Fruit fly (Drosophila melanogaster) whole organism, embryonic: Measurements from ENCODE around the gene CG6843.

ENCODE experiments used
- Aef1 ChIP-seq: fragments of 200-800 bp; sonication (Bioruptor generic); IDR thresholded peaks from 3 replicates; pipeline ENCODE4 v1.3.6; 2022; ENCODE audit warnings: missing biosample characterization, missing genetic modification characterization
- Atf-2 ChIP-seq: fragments of 200-800 bp; sonication (Bioruptor generic); optimal IDR thresholded peaks from 2 replicates; lab custom pipeline; 2016; ENCODE audit warnings: missing biosample characterization, missing genetic modification characterization
- CG10147 ChIP-seq: fragments of 200-800 bp; sonication (Bioruptor generic); optimal IDR thresholded peaks from 2 replicates; lab custom pipeline; 2019; ENCODE audit warnings: missing biosample characterization, mild to moderate bottlenecking, missing genetic modification characterization, moderate library complexity
- CG10366 ChIP-seq: fragments of 200-800 bp; sonication (Bioruptor generic); IDR thresholded peaks from 2 replicates; pipeline ENCODE4 v1.3.6; 2022; ENCODE audit warnings: missing biosample characterization, missing genetic modification characterization
- CG11093 ChIP-seq: fragments of 200-800 bp; sonication (Bioruptor generic); IDR thresholded peaks from 3 replicates; pipeline ENCODE4 v1.3.6; 2022; ENCODE audit warnings: missing biosample characterization, missing genetic modification characterization
- CG11504 ChIP-seq: fragments of 200-800 bp; sonication (Bioruptor generic); optimal IDR thresholded peaks from 3 replicates; lab custom pipeline; 2019; ENCODE audit warnings: missing biosample characterization, mild to moderate bottlenecking, missing genetic modification characterization, moderate library complexity
- CG13775 ChIP-seq: fragments of 200-800 bp; sonication (Bioruptor generic); optimal IDR thresholded peaks from 3 replicates; lab custom pipeline; 2017; ENCODE audit warnings: missing biosample characterization, mild to moderate bottlenecking, missing genetic modification characterization
- CG14667 ChIP-seq: fragments of 200-800 bp; sonication (Bioruptor generic); IDR thresholded peaks from 2 replicates; pipeline ENCODE4 v1.3.6; 2022; ENCODE audit warnings: missing biosample characterization, missing genetic modification characterization
- CG15479 ChIP-seq: fragments of 200-800 bp; sonication (Bioruptor generic); optimal IDR thresholded peaks from 3 replicates; lab custom pipeline; 2019; ENCODE audit warnings: missing biosample characterization, mild to moderate bottlenecking, missing genetic modification characterization, moderate library complexity
- CG15696 ChIP-seq: fragments of 200-800 bp; sonication (Bioruptor generic); optimal IDR thresholded peaks from 2 replicates; lab custom pipeline; 2019; ENCODE audit warnings: missing biosample characterization, mild to moderate bottlenecking, missing genetic modification characterization, moderate library complexity
- CG1603 ChIP-seq: fragments of 200-800 bp; sonication (Bioruptor generic); optimal IDR thresholded peaks from 2 replicates; lab custom pipeline; 2019; ENCODE audit warnings: missing biosample characterization, mild to moderate bottlenecking, missing genetic modification characterization, moderate library complexity
- CG18599 ChIP-seq: fragments of 200-800 bp; sonication (Bioruptor generic); optimal IDR thresholded peaks from 3 replicates; lab custom pipeline; 2017; ENCODE audit warnings: missing biosample characterization, missing genetic modification characterization, mild to moderate bottlenecking, moderate library complexity, missing genetic modification reagents
- CG2116 ChIP-seq: fragments of 200-800 bp; sonication (Bioruptor generic); optimal IDR thresholded peaks from 3 replicates; lab custom pipeline; 2018; ENCODE audit warnings: missing biosample characterization, mild to moderate bottlenecking, missing genetic modification characterization
- CG2202 ChIP-seq: fragments of 200-800 bp; sonication (Bioruptor generic); optimal IDR thresholded peaks from 2 replicates; lab custom pipeline; 2018; ENCODE audit warnings: missing biosample characterization, mild to moderate bottlenecking, missing genetic modification characterization
- CG4404 ChIP-seq: fragments of 200-800 bp; sonication (Bioruptor generic); IDR thresholded peaks from 2 replicates; pipeline ENCODE4 v1.3.6; 2022; ENCODE audit warnings: missing biosample characterization, missing genetic modification characterization
- CG4617 ChIP-seq: fragments of 200-800 bp; sonication (Bioruptor generic); optimal IDR thresholded peaks from 3 replicates; lab custom pipeline; 2016; ENCODE audit warnings: missing biosample characterization, missing genetic modification characterization, borderline replicate concordance
- CG6791 ChIP-seq: fragments of 200-800 bp; sonication (Bioruptor generic); IDR thresholded peaks from 3 replicates; pipeline ENCODE4 v1.3.6; 2022; ENCODE audit warnings: missing biosample characterization, missing genetic modification characterization; ENCODE audit not compliant: partially characterized antibody
- CG8089 ChIP-seq: fragments of 200-800 bp; sonication (Bioruptor generic); optimal IDR thresholded peaks from 3 replicates; lab custom pipeline; 2016; ENCODE audit warnings: missing biosample characterization, missing genetic modification characterization
- CG8290 ChIP-seq, 3 experiments: fragments of 200-800 bp; sonication (Bioruptor generic); optimal IDR thresholded peaks; 2 replicates each; lab custom pipeline; 2016 to 2019; ENCODE audit warnings: missing biosample characterization in 3 of 3, missing genetic modification characterization in 3 of 3, mild to moderate bottlenecking in 2 of 3, moderate library complexity in 1 of 3
- CG9609 ChIP-seq: fragments of 200-800 bp; sonication (Bioruptor generic); optimal IDR thresholded peaks from 3 replicates; lab custom pipeline; 2016; ENCODE audit warnings: missing biosample characterization, missing genetic modification characterization
- Camta ChIP-seq: fragments of 200-800 bp; sonication (Bioruptor generic); optimal IDR thresholded peaks from 2 replicates; lab custom pipeline; 2016; ENCODE audit warnings: missing biosample characterization, missing genetic modification characterization
- Chrac-16 ChIP-seq: fragments of 200-800 bp; sonication (Bioruptor generic); optimal IDR thresholded peaks from 3 replicates; lab custom pipeline; 2016; ENCODE audit warnings: missing biosample characterization, missing genetic modification characterization
- E2f1 ChIP-seq: fragments of 200-800 bp; sonication (Bioruptor generic); IDR thresholded peaks from 2 replicates; pipeline ENCODE4 v1.3.6; 2022; ENCODE audit warnings: missing biosample characterization, missing genetic modification characterization
- Fer1 ChIP-seq: fragments of 200-800 bp; sonication (Bioruptor generic); optimal IDR thresholded peaks from 2 replicates; lab custom pipeline; 2017; ENCODE audit warnings: missing biosample characterization, mild to moderate bottlenecking, missing genetic modification characterization
- HLH54F ChIP-seq: fragments of 200-800 bp; sonication (Bioruptor generic); optimal IDR thresholded peaks from 3 replicates; lab custom pipeline; 2016; ENCODE audit warnings: missing biosample characterization, missing genetic modification characterization
- Hr78 ChIP-seq, 2 experiments: fragments of 200-800 bp in 1 of 2; fragments of >200 bp in 1 of 2; sonication (Bioruptor generic) in 1 of 2; optimal IDR thresholded peaks; 2 replicates each; lab custom pipeline; 2017 to 2019; ENCODE audit warnings: missing biosample characterization in 2 of 2, missing genetic modification characterization in 2 of 2, mild to moderate bottlenecking in 1 of 2, moderate library complexity in 1 of 2
- NFAT ChIP-seq: fragments of 200-800 bp; sonication (Bioruptor generic); IDR thresholded peaks from 2 replicates; pipeline ENCODE4 v1.3.6; 2022; ENCODE audit warnings: missing biosample characterization, missing genetic modification characterization
- Pdp1 ChIP-seq, 2 experiments: fragments of 200-800 bp; sonication (Bioruptor generic); optimal IDR thresholded peaks; 3 replicates each; lab custom pipeline; 2016; ENCODE audit warnings: missing biosample characterization in 2 of 2, missing genetic modification characterization in 2 of 2, mild to moderate bottlenecking in 1 of 2, moderate library complexity in 1 of 2
- Sox102F ChIP-seq: fragments of 200-800 bp; sonication (Bioruptor generic); optimal IDR thresholded peaks from 2 replicates; lab custom pipeline; 2018; ENCODE audit warnings: missing biosample characterization, mild to moderate bottlenecking, missing genetic modification characterization, moderate library complexity
- ato ChIP-seq: fragments of 200-800 bp; sonication (Bioruptor generic); IDR thresholded peaks from 2 replicates; pipeline ENCODE4 v1.3.6; 2022; ENCODE audit warnings: missing biosample characterization, missing genetic modification characterization; ENCODE audit not compliant: partially characterized antibody
- bcd ChIP-seq: fragments of 200-800 bp; sonication (Bioruptor generic); optimal IDR thresholded peaks from 2 replicates; lab custom pipeline; 2017; ENCODE audit warnings: missing biosample characterization, mild to moderate bottlenecking, missing genetic modification characterization
- corto ChIP-seq: fragments of 200-800 bp; sonication (Bioruptor generic); optimal IDR thresholded peaks from 2 replicates; lab custom pipeline; 2016; ENCODE audit warnings: missing biosample characterization, mild to moderate bottlenecking, missing genetic modification characterization, moderate library complexity
- crp ChIP-seq, 2 experiments: fragments of 200-800 bp; sonication (Bioruptor generic); optimal IDR thresholded peaks; 2 replicates in 1 of 2; 3 replicates in 1 of 2; lab custom pipeline; 2017; ENCODE audit warnings: missing biosample characterization in 2 of 2, missing genetic modification characterization in 2 of 2, mild to moderate bottlenecking in 1 of 2, moderate library complexity in 1 of 2
- dan ChIP-seq: fragments of 200-800 bp; sonication (Bioruptor generic); IDR thresholded peaks from 2 replicates; pipeline ENCODE4 v1.3.6; 2022; ENCODE audit warnings: missing biosample characterization, missing genetic modification characterization
- dpn ChIP-seq, 2 experiments: fragments of 200-800 bp; sonication (Bioruptor generic); optimal IDR thresholded peaks; 3 replicates each; lab custom pipeline; 2016; ENCODE audit warnings: missing biosample characterization in 2 of 2, missing genetic modification characterization in 2 of 2
- fd96Cb ChIP-seq: fragments of 200-800 bp; sonication (Bioruptor generic); optimal IDR thresholded peaks from 2 replicates; lab custom pipeline; 2018; ENCODE audit warnings: missing biosample characterization, mild to moderate bottlenecking, missing genetic modification characterization, moderate library complexity
- grau ChIP-seq: fragments of 200-800 bp; optimal IDR thresholded peaks from 3 replicates; lab custom pipeline; 2019; ENCODE audit warnings: missing biosample characterization, mild to moderate bottlenecking, missing genetic modification characterization, moderate library complexity
- gro ChIP-seq: fragments of 200-800 bp; sonication (Bioruptor generic); optimal IDR thresholded peaks from 2 replicates; lab custom pipeline; 2016; ENCODE audit warnings: missing biosample characterization, missing genetic modification characterization
- hkb ChIP-seq, 2 experiments: fragments of 200-800 bp in 1 of 2; fragments of >200 bp in 1 of 2; sonication (Bioruptor generic) in 1 of 2; IDR thresholded peaks in 1 of 2; optimal IDR thresholded peaks in 1 of 2; 2 replicates each; pipeline versions ENCODE4 v1.3.6 to Lab custom; 2017 to 2022; ENCODE audit warnings: missing biosample characterization in 1 of 2, missing genetic modification characterization in 1 of 2
- insv ChIP-seq, 2 experiments: fragments of 200-800 bp; sonication (Bioruptor generic); optimal IDR thresholded peaks; 3 replicates each; lab custom pipeline; 2016 to 2018; ENCODE audit warnings: missing biosample characterization in 2 of 2, missing genetic modification characterization in 2 of 2
- jumu ChIP-seq: fragments of 200-800 bp; sonication (Bioruptor generic); optimal IDR thresholded peaks from 3 replicates; lab custom pipeline; 2016; ENCODE audit warnings: missing biosample characterization, missing genetic modification characterization
- lbe ChIP-seq: fragments of 200-800 bp; sonication (Bioruptor generic); optimal IDR thresholded peaks from 2 replicates; lab custom pipeline; 2016; ENCODE audit warnings: missing biosample characterization, mild to moderate bottlenecking, missing genetic modification characterization
- lmd ChIP-seq: fragments of 200-800 bp; sonication (Bioruptor generic); IDR thresholded peaks from 2 replicates; pipeline ENCODE4 v1.3.6; 2022; ENCODE audit warnings: missing biosample characterization, missing genetic modification characterization
- otp ChIP-seq: fragments of 200-800 bp; sonication (Bioruptor generic); IDR thresholded peaks from 3 replicates; pipeline ENCODE4, ENCODE4 v1.3.6; 2022; ENCODE audit warnings: missing biosample characterization, missing genetic modification characterization
- pfk ChIP-seq: fragments of 200-800 bp; sonication (Bioruptor generic); optimal IDR thresholded peaks from 2 replicates; lab custom pipeline; 2018; ENCODE audit warnings: missing biosample characterization, mild to moderate bottlenecking, missing genetic modification characterization, moderate library complexity
- sim ChIP-seq: fragments of 200-800 bp; sonication (Bioruptor generic); IDR thresholded peaks from 2 replicates; pipeline ENCODE4 v1.3.6; 2022; ENCODE audit warnings: missing biosample characterization, missing genetic modification characterization
- sug ChIP-seq: fragments of 200-800 bp; optimal IDR thresholded peaks from 2 replicates; lab custom pipeline; 2019; ENCODE audit warnings: missing biosample characterization, mild to moderate bottlenecking, missing genetic modification characterization, moderate library complexity
- tap ChIP-seq: fragments of 200-800 bp; optimal IDR thresholded peaks from 3 replicates; lab custom pipeline; 2019; ENCODE audit warnings: missing biosample characterization, mild to moderate bottlenecking, missing genetic modification characterization, moderate library complexity

Gene CG6843

DNA sequence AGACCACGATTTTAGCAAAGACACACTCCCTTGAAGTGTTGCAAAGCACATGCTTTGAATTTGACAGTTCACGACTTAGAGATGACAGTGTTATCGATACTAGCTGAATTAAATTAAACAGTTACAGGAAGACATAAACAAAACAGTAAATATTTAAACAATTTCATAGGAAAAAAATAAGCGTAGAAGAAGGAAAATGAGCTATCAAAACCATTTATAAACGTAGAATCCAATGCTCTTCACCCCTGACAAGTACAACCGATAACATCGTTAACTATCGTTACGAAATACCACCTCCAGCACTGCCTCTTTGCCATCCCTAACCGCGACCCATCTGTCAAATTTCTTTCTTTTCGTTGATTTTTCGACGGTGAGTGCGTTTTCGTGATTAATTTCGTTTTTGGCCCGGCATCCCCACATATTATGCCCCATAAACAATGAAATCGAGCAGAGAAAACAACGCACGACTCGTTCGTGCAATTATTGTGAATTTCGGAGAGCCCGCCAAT is 2.6 kb upstream of the CG6843 start, which contains the start of gene RpL26 (continued):
- 0 out of 3 replicates have a peak, but pooled peaks have one; percentile 41 for TF ChIP-seq CG11093 (GFP tag; lab: Robert Waterston, UW)
- TF ChIP-seq CG14667 (GFP tag; lab: Robert Waterston, UW), result no peak; the same call in 1 of the 2 replicates
- TF ChIP-seq Fer1 (GFP tag; lab: Kevin White, UChicago), result peak; percentile 73
- peak; percentile 68 for TF ChIP-seq Camta (GFP tag; lab: Kevin White, UChicago)
- peak; percentile 61 for TF ChIP-seq CG10147 (GFP tag; lab: Kevin White, UChicago)
- TF ChIP-seq Sox102F (GFP tag; lab: Kevin White, UChicago), result no peak
- TF ChIP-seq gro (GFP tag; lab: Kevin White, UChicago), result peak; percentile 77
- TF ChIP-seq bcd (GFP tag; lab: Kevin White, UChicago), result peak; percentile 75
- no peak for TF ChIP-seq lbe (GFP tag; lab: Kevin White, UChicago)
- TF ChIP-seq E2f1 (GFP tag; lab: Robert Waterston, UW), result peak; percentile 62
- TF ChIP-seq pfk (GFP tag; lab: Kevin White, UChicago), result no peak
- peak; percentile 71 for TF ChIP-seq Aef1 (GFP tag; lab: Robert Waterston, UW)
- no peak for TF ChIP-seq dan (GFP tag; lab: Robert Waterston, UW)
- peak; percentile 79 for TF ChIP-seq Chrac-16 (GFP tag; lab: Kevin White, UChicago)
- TF ChIP-seq grau (tag; lab: Kevin White, UChicago), result peak; percentile 83
- TF ChIP-seq CG2202 (tag; lab: Kevin White, UChicago), result peak; percentile 56
- TF ChIP-seq CG6791 (GFP tag; lab: Robert Waterston, UW), result peak; percentile 91
- TF ChIP-seq Hr78 (GFP tag; optimal IDR thresholded peaks at IDR 0.05; lab: Kevin White, UChicago), result no peak
- peak; percentile 70 to 84 for TF ChIP-seq Pdp1 (GFP tag; optimal IDR thresholded peaks at IDR 0.05; lab: Kevin White, UChicago)
- peak; percentile 94 to 99 for TF ChIP-seq insv (GFP tag; optimal IDR thresholded peaks at IDR 0.05; lab: Kevin White, UChicago)
- TF ChIP-seq HLH54F (GFP tag; lab: Kevin White, UChicago), result peak; percentile 86
- TF ChIP-seq tap (tag; lab: Kevin White, UChicago), result peak; percentile 57
- peak; percentile 76 for TF ChIP-seq ato
- TF ChIP-seq hkb (optimal IDR thresholded peaks at IDR 0.05; lab: Kevin White, UChicago), result peak; percentile 78
- TF ChIP-seq hkb (GFP tag; IDR thresholded peaks at IDR 0.05; lab: Robert Waterston, UW), result peak; percentile 23; the same call in 1 of the 2 replicates
- no peak for TF ChIP-seq CG11504 (tag; lab: Kevin White, UChicago)
- TF ChIP-seq CG9609, result peak; percentile 87
- TF ChIP-seq CG8290 (GFP tag; optimal IDR thresholded peaks at IDR 0.05; lab: Kevin White, UChicago), result peak; percentile 71
- TF ChIP-seq CG8290 (tag; optimal IDR thresholded peaks at IDR 0.05; lab: Kevin White, UChicago), result no peak
- TF ChIP-seq CG13775, result peak; percentile 87
- TF ChIP-seq sim, result no peak
- peak; percentile 83 for TF ChIP-seq CG4404 (GFP tag; lab: Robert Waterston, UW)
- TF ChIP-seq jumu, result peak; percentile 81
- peak; percentile 62; the same call in 1 of the 2 replicates for TF ChIP-seq CG10366 (GFP tag; lab: Robert Waterston, UW)
- TF ChIP-seq crp (GFP tag; optimal IDR thresholded peaks at IDR 0.05; lab: Kevin White, UChicago), result peak in 1 of 2 experiments; percentile 54
- TF ChIP-seq CG1603 (tag; lab: Kevin White, UChicago), result peak; percentile 28
- TF ChIP-seq CG15479 (GFP tag; lab: Kevin White, UChicago), result no peak
- peak; percentile 73 for TF ChIP-seq Atf-2 (GFP tag; lab: Kevin White, UChicago)
- TF ChIP-seq otp (GFP tag; lab: Robert Waterston, UW), result 0 out of 3 replicates have a peak, but pooled peaks have one; percentile 63
- peak; percentile 81 for TF ChIP-seq CG8089 (GFP tag; lab: Kevin White, UChicago)
- no peak for TF ChIP-seq CG18599
- peak; percentile 76 for TF ChIP-seq NFAT (GFP tag; lab: Robert Waterston, UW)
- peak; percentile 84 for TF ChIP-seq CG2116 (GFP tag; lab: Kevin White, UChicago)
- peak; percentile 42 for TF ChIP-seq fd96Cb (tag; lab: Kevin White, UChicago)
- TF ChIP-seq dpn (GFP tag; optimal IDR thresholded peaks at IDR 0.05; lab: Kevin White, UChicago), result peak; percentile 79 to 89
- TF ChIP-seq sug (tag; lab: Kevin White, UChicago), result peak; percentile 87
- peak; percentile 55 for TF ChIP-seq CG4617 (GFP tag; lab: Kevin White, UChicago)
- peak; percentile 73; the same call in 1 of the 2 replicates for TF ChIP-seq lmd (GFP tag; lab: Robert Waterston, UW)
- no peak for TF ChIP-seq corto (GFP tag; lab: Kevin White, UChicago)
- peak; percentile 72 for TF ChIP-seq CG15696 (tag; lab: Kevin White, UChicago)
